Worm (Caenorhabditis elegans) whole organism, early embryonic: ENCODE results near the gene mfn-1.

Experiments used
- B0310.2 ChIP-seq: sonication (generic microtip); optimal IDR thresholded peaks from 2 replicates; lab custom pipeline; 2016; ENCODE audit warnings: mild to moderate bottlenecking, missing genetic modification characterization, missing compliant biosample characterization
- aly-1 ChIP-seq: sonication (generic microtip); optimal IDR thresholded peaks from 2 replicates; lab custom pipeline; 2016; ENCODE audit warnings: missing genetic modification characterization, missing compliant biosample characterization
- ama-1 ChIP-seq: fragments of 150-350 bp; optimal IDR thresholded peaks from 2 replicates; lab custom pipeline; 2014
- ceh-13 ChIP-seq: fragments of 200-800 bp; sonication (Bioruptor generic); optimal IDR thresholded peaks from 2 replicates; lab custom pipeline; 2018; ENCODE audit warnings: mild to moderate bottlenecking, missing genetic modification characterization, missing compliant biosample characterization
- ets-7 ChIP-seq: sonication (generic microtip); optimal IDR thresholded peaks from 2 replicates; lab custom pipeline; 2016; ENCODE audit warnings: missing genotype, missing genetic modification characterization, missing compliant biosample characterization
- flt-1 ChIP-seq: fragments of 200-800 bp; sonication (Bioruptor generic); IDR thresholded peaks from 2 replicates; pipeline ENCODE4 v1.3.6; 2022; ENCODE audit warnings: missing genetic modification characterization, missing compliant biosample characterization
- hmbx-1 ChIP-seq: sonication (generic microtip); optimal IDR thresholded peaks from 2 replicates; lab custom pipeline; 2016; ENCODE audit warnings: mild to moderate bottlenecking, missing genetic modification characterization, missing compliant biosample characterization
- scrt-1 ChIP-seq: fragments of 200-800 bp; sonication (Bioruptor generic); IDR thresholded peaks from 2 replicates; pipeline ENCODE4 v1.3.6; 2022; ENCODE audit warnings: missing genetic modification characterization, missing compliant biosample characterization
- sea-1 ChIP-seq: fragments of 200-800 bp; sonication (Bioruptor generic); conservative IDR thresholded peaks from 2 replicates; pipeline ENCODE4 v1.3.6; 2022; ENCODE audit warnings: missing genetic modification characterization, missing compliant biosample characterization
- tbx-11 ChIP-seq: fragments of 200-800 bp; sonication (Bioruptor generic); IDR thresholded peaks from 2 replicates; pipeline ENCODE4 v1.3.6; 2022; ENCODE audit warnings: missing genetic modification characterization, missing compliant biosample characterization
- tra-4 ChIP-seq: sonication (generic microtip); optimal IDR thresholded peaks from 2 replicates; lab custom pipeline; 2017; ENCODE audit warnings: missing genetic modification characterization, missing compliant biosample characterization

- TF ChIP-seq scrt-1 (GFP tag; lab: Robert Waterston, UW) (no peak), ama-1 (lab: Kevin White, UChicago) (no peak), B0310.2 (no peak), flt-1 (GFP tag; lab: Robert Waterston, UW) (no peak), ets-7 (tag; lab: Kevin White, UChicago) (no peak), sea-1 (GFP tag; lab: Robert Waterston, UW) (no peak), tbx-11 (no peak), ceh-13 (GFP tag; lab: Kevin White, UChicago) (no peak), tra-4 (tag; lab: Kevin White, UChicago) (no peak), hmbx-1 (tag; lab: Kevin White, UChicago) (no peak), aly-1 (tag; lab: Kevin White, UChicago) (no peak)
Measured at ce11 chrII:11518184-11518583, 46.4 kb upstream of the mfn-1 start, which contains the start of gene B0334.10.
